Worm (Caenorhabditis elegans): ENCODE data around the gene F59E12.3.

ce11 chrII:5603194-5603593, 35.0 kb upstream of the F59E12.3 start, which contains the start of gene C17G10.6:
- no peak for TF ChIP-seq tbx-2 (tag; optimal IDR thresholded peaks at IDR 0.05)
- no peak for TF ChIP-seq nhr-12 (tag; optimal IDR thresholded peaks at IDR 0.05)
- no peak for TF ChIP-seq elt-3 (tag; optimal IDR thresholded peaks at IDR 0.05)
- TF ChIP-seq unc-62 (GFP tag; optimal IDR thresholded peaks at IDR 0.05) = no peak
- no peak for TF ChIP-seq zag-1 (tag; optimal IDR thresholded peaks at IDR 0.05)
- TF ChIP-seq nhr-237 (tag; optimal IDR thresholded peaks at IDR 0.05) = no peak
- no peak for TF ChIP-seq nhr-77 (tag; optimal IDR thresholded peaks at IDR 0.05)
- no peak for TF ChIP-seq lsy-2 (tag; optimal IDR thresholded peaks at IDR 0.05)
- no peak for TF ChIP-seq ceh-82 (tag; optimal IDR thresholded peaks at IDR 0.05)
- TF ChIP-seq nhr-90 (tag; optimal IDR thresholded peaks at IDR 0.05; ENCODE audit: poor library complexity) = no peak
- TF ChIP-seq pqm-1 (tag; optimal IDR thresholded peaks at IDR 0.05) = no peak
- TF ChIP-seq jun-1 (tag; optimal IDR thresholded peaks at IDR 0.05) = no peak
- no peak for TF ChIP-seq blmp-1 (tag; optimal IDR thresholded peaks at IDR 0.05)

Data from whole organism, L1 larva.